Worm (Caenorhabditis elegans) whole organism, early embryonic: ENCODE measurements around the gene sqst-5.
"Not testable (repeated sequence)": the region's sequence is repeated elsewhere in the genome, so short reads cannot be mapped to it uniquely, and the experiment has no call there.

ENCODE experiments used
- B0310.2 ChIP-seq: sonication (generic microtip); optimal IDR thresholded peaks from 2 replicates; lab custom pipeline; 2016; ENCODE audit warnings: mild to moderate bottlenecking, missing genetic modification characterization, missing compliant biosample characterization
- F13C5.2 ChIP-seq: sonication (generic microtip); optimal IDR thresholded peaks from 2 replicates; lab custom pipeline; 2017; ENCODE audit warnings: mild to moderate bottlenecking, missing genetic modification characterization, inconsistent platforms, missing compliant biosample characterization
- aly-1 ChIP-seq: sonication (generic microtip); optimal IDR thresholded peaks from 2 replicates; lab custom pipeline; 2016; ENCODE audit warnings: missing genetic modification characterization, missing compliant biosample characterization
- ama-1 ChIP-seq: fragments of 150-350 bp; optimal IDR thresholded peaks from 2 replicates; lab custom pipeline; 2014
- ceh-36 ChIP-seq: sonication (generic microtip); optimal IDR thresholded peaks from 2 replicates; lab custom pipeline; 2016; ENCODE audit warnings: missing genetic modification characterization, inconsistent platforms, missing compliant biosample characterization
- flt-1 ChIP-seq: fragments of 200-800 bp; sonication (Bioruptor generic); IDR thresholded peaks from 2 replicates; pipeline ENCODE4 v1.3.6; 2022; ENCODE audit warnings: missing genetic modification characterization, missing compliant biosample characterization
- scrt-1 ChIP-seq: fragments of 200-800 bp; sonication (Bioruptor generic); IDR thresholded peaks from 2 replicates; pipeline ENCODE4 v1.3.6; 2022; ENCODE audit warnings: missing genetic modification characterization, missing compliant biosample characterization
- sea-1 ChIP-seq: fragments of 200-800 bp; sonication (Bioruptor generic); conservative IDR thresholded peaks from 2 replicates; pipeline ENCODE4 v1.3.6; 2022; ENCODE audit warnings: missing genetic modification characterization, missing compliant biosample characterization
- tbx-11 ChIP-seq: fragments of 200-800 bp; sonication (Bioruptor generic); IDR thresholded peaks from 2 replicates; pipeline ENCODE4 v1.3.6; 2022; ENCODE audit warnings: missing genetic modification characterization, missing compliant biosample characterization

DNA sequence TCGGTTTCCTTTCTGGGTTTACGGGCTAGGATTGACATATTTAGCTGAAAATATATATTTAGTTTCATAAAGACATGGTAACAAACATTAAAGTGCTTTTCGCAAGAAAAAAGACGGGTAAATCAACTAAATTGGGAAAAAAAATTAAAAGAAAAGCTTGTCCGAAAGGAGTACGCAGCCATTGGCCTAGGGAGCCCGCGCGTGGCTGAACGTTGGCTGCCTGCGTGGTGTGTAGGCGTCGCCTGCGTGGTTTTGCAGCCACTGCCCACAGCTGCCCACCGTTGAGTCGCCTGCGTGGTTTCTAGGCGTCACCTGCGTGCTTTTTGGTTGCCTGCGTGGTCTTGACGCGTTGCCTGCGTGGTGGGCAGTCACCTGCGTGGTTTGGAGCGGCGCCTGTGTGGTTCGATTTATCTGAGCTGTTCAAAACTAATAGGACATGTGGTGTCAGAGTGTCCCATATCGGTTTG, 25.4 kb downstream of the sqst-5 start, which contains the start of gene C29F9.12:
- not testable (repeated sequence) for TF ChIP-seq ama-1 (lab: Kevin White, UChicago); flt-1; B0310.2 (tag; lab: Kevin White, UChicago); scrt-1 (GFP tag; lab: Robert Waterston, UW); sea-1 (GFP tag; lab: Robert Waterston, UW); ceh-36 (tag; lab: Kevin White, UChicago); tbx-11; F13C5.2 (tag; lab: Kevin White, UChicago); aly-1
